Worm (Caenorhabditis elegans) whole organism, L4 larva: ENCODE results near the gene tkr-3.
A peak's percentile ranks its signal among the peaks of the same experiment; 100 is the strongest.

Experiments
- F10B5.3 ChIP-seq: sonication (generic microtip); optimal IDR thresholded peaks from 2 replicates; lab custom pipeline; 2016; ENCODE audit warnings: mild to moderate bottlenecking, missing genetic modification characterization, missing compliant biosample characterization
- F26F4.8 ChIP-seq: fragments of 200-800 bp; sonication (Bioruptor generic); conservative IDR thresholded peaks from 2 replicates; pipeline ENCODE4 v1.3.6; 2022; ENCODE audit warnings: missing genetic modification characterization, missing compliant biosample characterization
- F37D6.2 ChIP-seq: sonication (generic microtip); optimal IDR thresholded peaks from 2 replicates; lab custom pipeline; 2016; ENCODE audit warnings: mild to moderate bottlenecking, missing genetic modification characterization, missing compliant biosample characterization
- T26A8.4 ChIP-seq: fragments of 200-800 bp; sonication (Bioruptor generic); IDR thresholded peaks from 2 replicates; pipeline ENCODE4 v1.3.6; 2022; ENCODE audit warnings: missing genetic modification characterization, missing compliant biosample characterization
- Y48G9A.11 ChIP-seq: fragments of 200-800 bp; sonication (Bioruptor generic); IDR thresholded peaks from 2 replicates; pipeline ENCODE4 v1.3.6; 2022; ENCODE audit warnings: missing genetic modification reagents, missing genetic modification characterization, missing compliant biosample characterization
- Y75B8A.6 ChIP-seq: fragments of 200-800 bp; sonication (Bioruptor generic); IDR thresholded peaks from 2 replicates; pipeline ENCODE4 v1.3.6; 2022; ENCODE audit warnings: missing genetic modification reagents, missing genetic modification characterization, missing compliant biosample characterization
- ZK546.5 ChIP-seq, 2 experiments: sonication (generic microtip); optimal IDR thresholded peaks; 2 replicates each; lab custom pipeline; 2017; ENCODE audit warnings: missing biosample characterization in 2 of 2, missing genetic modification characterization in 2 of 2
- aha-1 ChIP-seq: fragments of 150-350 bp; peaks from one replicate; lab custom pipeline; 2014; ENCODE audit warnings: missing biosample characterization, missing genetic modification characterization
- ama-1 ChIP-seq: fragments of 150-350 bp; optimal IDR thresholded peaks from 2 replicates; lab custom pipeline; 2014; ENCODE audit warnings: inconsistent platforms, mixed read lengths
- ceh-20 ChIP-seq: fragments of 200-800 bp; sonication (Bioruptor generic); IDR thresholded peaks from 2 replicates; pipeline ENCODE4 v1.3.6; 2022; ENCODE audit warnings: missing genetic modification reagents, missing genetic modification characterization, missing compliant biosample characterization
- ceh-28 ChIP-seq: fragments of 150-350 bp; optimal IDR thresholded peaks from 2 replicates; lab custom pipeline; 2014; ENCODE audit warnings: missing biosample characterization, missing genetic modification reagents, missing genetic modification characterization
- ceh-32 ChIP-seq: sonication (generic microtip); optimal IDR thresholded peaks from 2 replicates; lab custom pipeline; 2016; ENCODE audit warnings: mild to moderate bottlenecking, missing genetic modification characterization, missing compliant biosample characterization; ENCODE audit not compliant: poor library complexity
- ceh-44 ChIP-seq: fragments of 200-800 bp; sonication (Bioruptor generic); IDR thresholded peaks from 2 replicates; pipeline ENCODE4 v1.3.6; 2022; ENCODE audit warnings: missing genetic modification reagents, missing genetic modification characterization, missing compliant biosample characterization
- ces-1 ChIP-seq: fragments of 150-350 bp; sonication (generic microtip); optimal IDR thresholded peaks from 4 replicates; lab custom pipeline; 2014; ENCODE audit warnings: missing biosample characterization, missing genetic modification reagents, missing genetic modification characterization
- ctbp-1 ChIP-seq: fragments of 200-800 bp; sonication (Bioruptor generic); IDR thresholded peaks from 2 replicates; pipeline ENCODE4 v1.3.6; 2022; ENCODE audit warnings: missing genetic modification reagents, missing genetic modification characterization, missing compliant biosample characterization
- daf-12 ChIP-seq: fragments of 150-350 bp; optimal IDR thresholded peaks from 2 replicates; lab custom pipeline; 2014; ENCODE audit warnings: missing biosample characterization, missing genetic modification reagents, missing genetic modification characterization
- daf-19 ChIP-seq: fragments of 200-800 bp; sonication (Bioruptor generic); conservative IDR thresholded peaks from 2 replicates; pipeline ENCODE4 v1.3.6; 2022; ENCODE audit warnings: missing genetic modification characterization, missing compliant biosample characterization
- dmd-6 ChIP-seq: fragments of 200-800 bp; sonication (Bioruptor generic); IDR thresholded peaks from 2 replicates; pipeline ENCODE4 v1.3.6; 2022; ENCODE audit warnings: missing genetic modification reagents, missing genetic modification characterization, missing compliant biosample characterization
- dmd-8 ChIP-seq: fragments of 200-800 bp; sonication (Bioruptor generic); IDR thresholded peaks from 2 replicates; pipeline ENCODE4 v1.3.6; 2022; ENCODE audit warnings: missing genetic modification characterization, missing compliant biosample characterization
- dve-1 ChIP-seq: sonication (generic microtip); optimal IDR thresholded peaks from 2 replicates; lab custom pipeline; 2017; ENCODE audit warnings: antibody characterized with exemption, mild to moderate bottlenecking, missing genetic modification characterization, missing compliant biosample characterization; ENCODE audit not compliant: insufficient read depth
- hlh-11 ChIP-seq: fragments of 200-800 bp; sonication (Bioruptor generic); optimal IDR thresholded peaks from 2 replicates; lab custom pipeline; 2018; ENCODE audit warnings: mild to moderate bottlenecking, missing genetic modification characterization, missing compliant biosample characterization
- hlh-30 ChIP-seq: sonication (generic microtip); optimal IDR thresholded peaks from 2 replicates; lab custom pipeline; 2017; ENCODE audit warnings: antibody characterized with exemption, mild to moderate bottlenecking, missing genetic modification characterization, missing compliant biosample characterization; ENCODE audit not compliant: insufficient read depth
- hmg-1.1 ChIP-seq: fragments of 200-800 bp; sonication (Bioruptor generic); IDR thresholded peaks from 2 replicates; pipeline ENCODE4 v1.3.6; 2022; ENCODE audit warnings: missing genetic modification reagents, missing genetic modification characterization, missing compliant biosample characterization
- lim-7 ChIP-seq: fragments of 200-800 bp; sonication (Bioruptor generic); IDR thresholded peaks from 2 replicates; pipeline ENCODE4 v1.3.6; 2022; ENCODE audit warnings: missing genetic modification characterization, missing compliant biosample characterization
- lin-38 ChIP-seq: fragments of 200-800 bp; sonication (Bioruptor generic); IDR thresholded peaks from 2 replicates; pipeline ENCODE4 v1.3.6; 2022; ENCODE audit warnings: missing genetic modification reagents, missing genetic modification characterization, missing compliant biosample characterization
- lsy-2 ChIP-seq, 2 experiments: fragments of 150-350 bp in 1 of 2; sonication (generic microtip) in 1 of 2; optimal IDR thresholded peaks; 2 replicates each; lab custom pipeline; 2014 to 2017; ENCODE audit warnings: missing biosample characterization in 2 of 2, missing genetic modification characterization in 2 of 2
- nhr-10 ChIP-seq: fragments of 150-350 bp; optimal IDR thresholded peaks from 2 replicates; lab custom pipeline; 2014; ENCODE audit warnings: missing biosample characterization, missing genetic modification characterization
- nhr-25 ChIP-seq: sonication (generic microtip); optimal IDR thresholded peaks from 2 replicates; lab custom pipeline; 2017; ENCODE audit warnings: missing genetic modification characterization, mild to moderate bottlenecking, missing compliant biosample characterization, antibody characterized with exemption, moderate library complexity, borderline replicate concordance; ENCODE audit not compliant: insufficient read depth
- nhr-42 ChIP-seq: fragments of 200-800 bp; sonication (Bioruptor generic); IDR thresholded peaks from 2 replicates; pipeline ENCODE4 v1.3.6; 2022; ENCODE audit warnings: missing genetic modification characterization, missing compliant biosample characterization
- nhr-48 ChIP-seq: sonication (generic microtip); optimal IDR thresholded peaks from 2 replicates; lab custom pipeline; 2016; ENCODE audit warnings: mild to moderate bottlenecking, missing genetic modification characterization, missing compliant biosample characterization
- php-3 ChIP-seq: fragments of 200-800 bp; sonication (Bioruptor generic); IDR thresholded peaks from 2 replicates; pipeline ENCODE4 v1.3.6; 2022; ENCODE audit warnings: missing genetic modification reagents, missing genetic modification characterization, missing compliant biosample characterization
- saeg-2 ChIP-seq: fragments of 200-800 bp; sonication (Bioruptor generic); IDR thresholded peaks from 2 replicates; pipeline ENCODE4 v1.3.6; 2022; ENCODE audit warnings: missing genetic modification reagents, missing genetic modification characterization, missing compliant biosample characterization
- set-16 ChIP-seq: fragments of 200-800 bp; sonication (Bioruptor generic); IDR thresholded peaks from 2 replicates; pipeline ENCODE4 v1.3.6; 2022; ENCODE audit warnings: missing genetic modification reagents, missing genetic modification characterization, missing compliant biosample characterization
- spr-3 ChIP-seq: fragments of 200-800 bp; sonication (Bioruptor generic); optimal IDR thresholded peaks from 2 replicates; lab custom pipeline; 2018; ENCODE audit warnings: mild to moderate bottlenecking, missing genetic modification characterization, missing compliant biosample characterization
- unc-130 ChIP-seq: sonication (generic microtip); optimal IDR thresholded peaks from 2 replicates; lab custom pipeline; 2016; ENCODE audit warnings: missing genetic modification reagents, missing genetic modification characterization, missing compliant biosample characterization
- unc-39 ChIP-seq: sonication (generic microtip); optimal IDR thresholded peaks from 2 replicates; lab custom pipeline; 2017; ENCODE audit warnings: missing biosample characterization, missing genetic modification characterization
- unc-62 ChIP-seq, 3 experiments: fragments of 150-350 bp in 1 of 3; sonication (generic microtip); optimal IDR thresholded peaks in 2 of 3; peaks in 1 of 3; 1 replicate in 1 of 3; 2 replicates in 2 of 3; lab custom pipeline; 2014 to 2017; ENCODE audit warnings: missing biosample characterization in 3 of 3, missing genetic modification characterization in 3 of 3, missing genetic modification reagents in 3 of 3, missing genotype in 1 of 3
- zfp-2 ChIP-seq: sonication (generic microtip); optimal IDR thresholded peaks from 2 replicates; lab custom pipeline; 2016; ENCODE audit warnings: mild to moderate bottlenecking, missing genetic modification characterization, missing compliant biosample characterization
- zfp-3 ChIP-seq: fragments of 200-800 bp; sonication (Bioruptor generic); conservative IDR thresholded peaks from 2 replicates; pipeline ENCODE4 v1.3.6; 2022; ENCODE audit warnings: missing genetic modification reagents, missing genetic modification characterization, missing compliant biosample characterization
- zip-2 ChIP-seq: fragments of 150-350 bp; optimal IDR thresholded peaks from 2 replicates; lab custom pipeline; 2014; ENCODE audit warnings: missing biosample characterization, missing genetic modification characterization
- ztf-7 ChIP-seq: fragments of 150-350 bp; optimal IDR thresholded peaks from 2 replicates; lab custom pipeline; 2014; ENCODE audit warnings: missing biosample characterization, missing genetic modification characterization

tkr-3 gene

DNA sequence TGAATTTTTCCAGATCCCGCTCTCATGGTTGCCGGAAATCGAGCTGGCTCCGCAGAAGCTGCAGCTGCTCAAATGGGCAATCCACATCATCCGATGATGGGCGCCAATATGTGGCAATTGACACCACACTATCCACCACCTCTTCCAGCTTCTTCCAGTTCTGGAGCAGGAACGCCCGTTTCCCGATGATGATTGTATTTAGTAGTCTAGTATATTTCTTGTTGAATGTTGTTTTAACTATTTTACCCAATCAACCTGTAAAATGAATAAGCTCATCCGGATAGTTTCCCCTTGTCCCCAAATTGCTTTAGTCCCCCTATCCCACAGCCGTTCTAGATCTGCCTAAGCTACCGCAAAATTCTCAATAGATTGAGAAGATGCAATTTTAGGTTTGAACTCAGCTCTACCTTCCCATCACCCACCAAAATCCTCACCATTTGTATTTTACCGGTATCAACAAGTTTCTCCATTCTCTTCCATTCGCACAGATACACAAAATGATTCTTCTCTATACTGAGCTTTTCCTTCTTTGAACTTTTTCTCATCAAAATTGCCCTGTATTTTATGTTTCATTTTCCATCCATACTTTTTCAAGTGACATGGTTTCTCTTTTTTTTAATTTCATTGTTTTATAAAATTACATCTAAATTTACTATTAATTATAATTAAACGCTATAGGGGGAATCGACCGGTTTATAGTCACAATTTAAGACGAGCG, 35.5 kb downstream of the tkr-3 start (continued):
- TF ChIP-seq aha-1: peak; percentile 83
- peak; percentile 18 for TF ChIP-seq ama-1 (lab: Kevin White, UChicago)
- TF ChIP-seq nhr-25 (tag; lab: Kevin White, UChicago): no peak
- no peak for TF ChIP-seq zip-2 (tag; lab: Kevin White, UChicago)
- TF ChIP-seq lsy-2 (tag; optimal IDR thresholded peaks at IDR 0.05; lab: Kevin White, UChicago): peak in 1 of 2 experiments; percentile 7
- TF ChIP-seq dve-1: peak; percentile 29
- TF ChIP-seq dmd-8: no peak
- 0 out of 2 replicates have a peak, but pooled peaks have one; percentile 38 for TF ChIP-seq daf-19 (GFP tag; lab: Robert Waterston, UW)
- TF ChIP-seq saeg-2 (GFP tag; lab: Robert Waterston, UW): 0 out of 2 replicates have a peak, but pooled peaks have one; percentile 8
- no peak for TF ChIP-seq zfp-2 (tag; lab: Kevin White, UChicago)
- no peak for TF ChIP-seq nhr-48 (tag; lab: Kevin White, UChicago)
- TF ChIP-seq daf-12 (tag; lab: Kevin White, UChicago): no peak
- TF ChIP-seq, all 104 proteins: peak for 15

DNA sequence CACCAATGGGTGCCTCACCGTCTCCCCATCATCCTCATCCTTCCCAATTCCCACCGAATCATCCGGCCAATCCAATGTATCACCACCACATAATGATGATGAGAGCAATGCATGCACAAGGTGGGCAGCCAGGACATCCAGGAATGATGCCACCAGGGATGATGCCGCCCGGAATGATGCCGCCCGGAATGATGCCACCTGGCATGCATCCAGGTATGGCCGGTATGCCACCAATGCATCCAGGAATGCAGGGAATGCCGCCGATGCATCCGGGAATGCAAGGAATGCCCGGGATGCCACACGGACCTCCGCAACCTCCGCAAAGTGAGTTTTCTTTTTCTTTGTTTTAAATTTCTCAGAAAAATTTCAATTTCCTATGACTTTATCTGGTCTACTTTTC, 36.1 kb downstream of the tkr-3 start:
- TF ChIP-seq unc-62 (GFP tag; optimal IDR thresholded peaks at IDR 0.05 in 1 of 2; lab: Kevin White, UChicago) (peak in 1 of 2 experiments; percentile 1), unc-62 (tag; optimal IDR thresholded peaks at IDR 0.05; lab: Kevin White, UChicago) (no peak), lim-7 (GFP tag; lab: Robert Waterston, UW) (no peak), nhr-48 (tag; lab: Kevin White, UChicago) (no peak), zfp-3 (no peak), set-16 (GFP tag; lab: Robert Waterston, UW) (peak; percentile 76), F37D6.2 (tag; lab: Kevin White, UChicago) (no peak)

DNA sequence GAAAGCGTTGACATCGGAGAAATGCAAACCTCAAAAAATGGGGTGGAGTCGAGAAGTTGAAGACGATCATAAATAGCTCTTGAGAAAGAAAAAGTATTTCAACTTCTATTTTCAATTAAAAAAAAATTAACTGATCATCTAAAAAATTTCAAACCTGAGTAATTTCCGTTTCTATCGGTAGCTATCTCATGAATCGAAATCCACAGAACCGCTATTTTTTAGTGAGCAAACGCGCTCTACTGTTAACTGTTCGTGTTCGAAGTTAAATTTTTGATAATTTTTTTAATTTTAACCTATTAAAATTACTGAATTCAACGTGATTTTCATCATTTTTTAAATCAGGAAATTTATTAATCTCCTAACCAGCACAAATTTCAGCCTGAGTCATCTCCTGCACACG, 38.1 kb downstream of the tkr-3 start:
- TF ChIP-seq ctbp-1 (no peak), ztf-7 (tag; lab: Kevin White, UChicago) (no peak), T26A8.4 (GFP tag; lab: Robert Waterston, UW) (no peak), unc-39 (no peak), lsy-2 (tag; optimal IDR thresholded peaks at IDR 0.05; lab: Kevin White, UChicago) (no peak), lin-38 (peak; percentile 70), hmg-1.1 (no peak)

DNA sequence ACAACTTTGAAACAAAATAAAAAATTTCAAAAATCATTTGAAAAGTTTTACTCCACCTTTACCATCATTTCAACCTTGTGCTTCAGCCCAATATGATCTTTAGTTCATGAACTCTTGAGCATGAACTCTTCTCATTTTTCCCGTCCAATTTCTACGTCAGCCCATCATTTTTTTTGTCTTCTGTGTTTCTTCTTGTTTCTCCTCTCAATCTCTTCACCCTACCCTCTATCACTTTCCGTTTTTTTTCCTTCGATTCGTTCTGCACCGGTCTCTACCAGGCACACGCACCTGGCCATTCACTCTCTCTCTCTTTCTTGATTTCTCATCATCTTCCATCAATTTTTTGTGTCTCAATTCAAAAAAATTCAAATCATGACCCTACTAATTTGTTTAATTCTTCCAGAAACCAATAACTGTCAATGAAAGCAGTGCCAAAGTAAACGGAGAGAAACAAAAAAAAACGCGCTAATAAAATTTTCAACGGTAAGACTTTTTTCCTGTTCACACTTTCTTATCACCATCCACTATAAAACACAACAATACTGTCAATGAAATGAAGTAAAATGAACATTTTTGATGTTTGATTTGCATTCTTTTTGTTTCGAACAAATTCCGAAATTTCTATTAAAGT, 38.9 kb downstream of the tkr-3 start, which contains the start of gene pygo-1:
TSS of gene pygo-1 (plus strand) at position 404 of the 631 bp plus-strand sequence.
- TF ChIP-seq Y75B8A.6: no peak
- TF ChIP-seq ceh-32 (tag; lab: Kevin White, UChicago): no peak
- no peak for TF ChIP-seq ceh-44 (GFP tag; lab: Robert Waterston, UW)
- TF ChIP-seq nhr-10 (tag; lab: Kevin White, UChicago): no peak
- peak; percentile 63; the same call in 1 of the 2 replicates for TF ChIP-seq php-3 (GFP tag; lab: Robert Waterston, UW)
- TF ChIP-seq unc-130 (GFP tag; lab: Kevin White, UChicago): no peak
- TF ChIP-seq Y48G9A.11: no peak
- no peak for TF ChIP-seq nhr-25 (tag; lab: Kevin White, UChicago)
- TF ChIP-seq dmd-8: 0 out of 2 replicates have a peak, but pooled peaks have one; percentile 38
- peak; percentile 34 for TF ChIP-seq dve-1
- peak; percentile 39 for TF ChIP-seq dmd-6 (GFP tag; lab: Robert Waterston, UW)
- no peak for TF ChIP-seq daf-12 (tag; lab: Kevin White, UChicago)
- TF ChIP-seq nhr-42 (GFP tag; lab: Robert Waterston, UW): no peak
- no peak for TF ChIP-seq ceh-20
- TF ChIP-seq nhr-48 (tag; lab: Kevin White, UChicago): peak; percentile 51
- TF ChIP-seq ZK546.5 (tag; optimal IDR thresholded peaks at IDR 0.05; lab: Kevin White, UChicago): no peak
- no peak for TF ChIP-seq ceh-28 (tag; lab: Kevin White, UChicago)
- no peak for TF ChIP-seq ces-1 (GFP tag; lab: Kevin White, UChicago)
- TF ChIP-seq F26F4.8 (GFP tag; lab: Robert Waterston, UW): no peak
- no peak for TF ChIP-seq spr-3 (GFP tag; lab: Kevin White, UChicago)
- TF ChIP-seq lsy-2 (tag; optimal IDR thresholded peaks at IDR 0.05; lab: Kevin White, UChicago): peak in 1 of 2 experiments; percentile 46
- TF ChIP-seq F10B5.3 (tag; lab: Kevin White, UChicago): no peak
- TF ChIP-seq hlh-30 (tag; lab: Kevin White, UChicago): peak; percentile 9
- peak; percentile 72 for TF ChIP-seq hlh-11 (tag; lab: Kevin White, UChicago)
